Fruit fly (Drosophila melanogaster) whole organism, embryonic: Measurements from ENCODE around the gene CG46397.

Source experiments
- Aef1 ChIP-seq: fragments of 200-800 bp; sonication (Bioruptor generic); IDR thresholded peaks from 3 replicates; pipeline ENCODE4 v1.3.6; 2022; ENCODE audit warnings: missing biosample characterization, missing genetic modification characterization
- CG10366 ChIP-seq: fragments of 200-800 bp; sonication (Bioruptor generic); IDR thresholded peaks from 2 replicates; pipeline ENCODE4 v1.3.6; 2022; ENCODE audit warnings: missing biosample characterization, missing genetic modification characterization
- CG10431 ChIP-seq: fragments of 200-800 bp; sonication (Bioruptor generic); optimal IDR thresholded peaks from 3 replicates; lab custom pipeline; 2018; ENCODE audit warnings: missing biosample characterization, mild to moderate bottlenecking, missing genetic modification characterization
- CG10543 ChIP-seq: fragments of 200-800 bp; sonication (Bioruptor generic); optimal IDR thresholded peaks from 3 replicates; lab custom pipeline; 2017; ENCODE audit warnings: missing biosample characterization, mild to moderate bottlenecking, missing genetic modification characterization, moderate library complexity
- CG10979 ChIP-seq: fragments of 200-800 bp; sonication (Bioruptor generic); optimal IDR thresholded peaks from 2 replicates; lab custom pipeline; 2018; ENCODE audit warnings: missing biosample characterization, mild to moderate bottlenecking, missing genetic modification characterization, moderate library complexity
- CG11398 ChIP-seq: fragments of 200-800 bp; sonication (Bioruptor generic); optimal IDR thresholded peaks from 2 replicates; lab custom pipeline; 2016; ENCODE audit warnings: missing biosample characterization, missing genetic modification characterization
- CG12236 ChIP-seq: fragments of 200-800 bp; sonication (Bioruptor generic); optimal IDR thresholded peaks from 2 replicates; lab custom pipeline; 2016; ENCODE audit warnings: missing biosample characterization, missing genetic modification characterization
- CG1233 ChIP-seq: fragments of 200-800 bp; sonication (Bioruptor generic); optimal IDR thresholded peaks from 4 replicates; lab custom pipeline; 2018; ENCODE audit warnings: missing biosample characterization, mild to moderate bottlenecking, missing genetic modification characterization
- CG13775 ChIP-seq: fragments of 200-800 bp; sonication (Bioruptor generic); optimal IDR thresholded peaks from 3 replicates; lab custom pipeline; 2017; ENCODE audit warnings: missing biosample characterization, mild to moderate bottlenecking, missing genetic modification characterization
- CG14710 ChIP-seq: fragments of 200-800 bp; sonication (Bioruptor generic); optimal IDR thresholded peaks from 3 replicates; lab custom pipeline; 2019; ENCODE audit warnings: missing biosample characterization, mild to moderate bottlenecking, missing genetic modification characterization, moderate library complexity
- CG15514 ChIP-seq: fragments of 200-800 bp; sonication (Bioruptor generic); optimal IDR thresholded peaks from 3 replicates; lab custom pipeline; 2017; ENCODE audit warnings: missing biosample characterization, missing genetic modification characterization, mild to moderate bottlenecking, moderate library complexity, missing genetic modification reagents
- CG15601 ChIP-seq: fragments of 200-800 bp; sonication (Bioruptor generic); optimal IDR thresholded peaks from 3 replicates; lab custom pipeline; 2019; ENCODE audit warnings: missing biosample characterization, mild to moderate bottlenecking, missing genetic modification characterization, moderate library complexity
- CG3407 ChIP-seq: fragments of 200-800 bp; sonication (Bioruptor generic); optimal IDR thresholded peaks from 2 replicates; lab custom pipeline; 2018; ENCODE audit warnings: missing biosample characterization, mild to moderate bottlenecking, missing genetic modification characterization
- CG4730 ChIP-seq: fragments of 200-800 bp; sonication (Bioruptor generic); IDR thresholded peaks from 2 replicates; pipeline ENCODE4 v1.3.6; 2022; ENCODE audit warnings: missing biosample characterization, missing genetic modification characterization
- CG4820 ChIP-seq: fragments of 200-800 bp; sonication (Bioruptor generic); optimal IDR thresholded peaks from 3 replicates; lab custom pipeline; 2016; ENCODE audit warnings: missing biosample characterization, missing genetic modification characterization
- CG6254 ChIP-seq: fragments of 200-800 bp; sonication (Bioruptor generic); optimal IDR thresholded peaks from 3 replicates; lab custom pipeline; 2017; ENCODE audit warnings: mild to moderate bottlenecking, missing biosample characterization, missing genetic modification reagents, missing genetic modification characterization
- CG6791 ChIP-seq: fragments of 200-800 bp; sonication (Bioruptor generic); IDR thresholded peaks from 3 replicates; pipeline ENCODE4 v1.3.6; 2022; ENCODE audit warnings: missing biosample characterization, missing genetic modification characterization; ENCODE audit not compliant: partially characterized antibody
- CG7745 ChIP-seq: fragments of 200-800 bp; sonication (Bioruptor generic); optimal IDR thresholded peaks from 2 replicates; lab custom pipeline; 2018; ENCODE audit warnings: missing biosample characterization, mild to moderate bottlenecking, missing genetic modification characterization, moderate library complexity
- CG8281 ChIP-seq: fragments of 200-800 bp; sonication (Bioruptor generic); optimal IDR thresholded peaks from 2 replicates; lab custom pipeline; 2018; ENCODE audit warnings: missing biosample characterization, mild to moderate bottlenecking, missing genetic modification characterization, moderate library complexity
- CG8765 ChIP-seq: fragments of 200-800 bp; sonication (Bioruptor generic); IDR thresholded peaks from 2 replicates; pipeline ENCODE4 v1.3.6; 2022; ENCODE audit warnings: missing biosample characterization, missing genetic modification characterization
- CG9437 ChIP-seq: fragments of 200-800 bp; sonication (Bioruptor generic); optimal IDR thresholded peaks from 2 replicates; lab custom pipeline; 2018; ENCODE audit warnings: missing biosample characterization, mild to moderate bottlenecking, missing genetic modification characterization
- Dll ChIP-seq: fragments of 200-800 bp; sonication (Bioruptor generic); IDR thresholded peaks from 4 replicates; pipeline ENCODE4 v1.3.6; 2022; ENCODE audit warnings: missing biosample characterization, missing genetic modification characterization; ENCODE audit not compliant: partially characterized antibody
- Ets65A ChIP-seq: fragments of 200-800 bp; sonication (Bioruptor generic); peaks from one replicate; lab custom pipeline; 2016; ENCODE audit warnings: missing biosample characterization, missing genetic modification characterization
- Hmx ChIP-seq: fragments of 200-800 bp; sonication (Bioruptor generic); optimal IDR thresholded peaks from 2 replicates; lab custom pipeline; 2016; ENCODE audit warnings: missing biosample characterization, missing genetic modification characterization
- MTF-1 ChIP-seq: fragments of 200-800 bp; sonication (Bioruptor generic); optimal IDR thresholded peaks from 2 replicates; lab custom pipeline; 2018; ENCODE audit warnings: missing biosample characterization, mild to moderate bottlenecking, missing genetic modification characterization, borderline replicate concordance
- Med ChIP-seq: fragments of 200-800 bp; sonication (Bioruptor generic); peaks from one replicate; lab custom pipeline; 2016; ENCODE audit warnings: missing biosample characterization, missing genetic modification characterization, mild to moderate bottlenecking, inconsistent platforms, moderate library complexity
- Oaz ChIP-seq: fragments of 200-800 bp; sonication (Bioruptor generic); IDR thresholded peaks from 2 replicates; pipeline ENCODE4 v1.3.6; 2022; ENCODE audit warnings: missing biosample characterization, missing genetic modification characterization
- Pdp1 ChIP-seq, 2 experiments: fragments of 200-800 bp; sonication (Bioruptor generic); optimal IDR thresholded peaks; 3 replicates each; lab custom pipeline; 2016; ENCODE audit warnings: missing biosample characterization in 2 of 2, missing genetic modification characterization in 2 of 2, mild to moderate bottlenecking in 1 of 2, moderate library complexity in 1 of 2
- Rfx ChIP-seq: fragments of 200-800 bp; sonication (Bioruptor generic); IDR thresholded peaks from 2 replicates; pipeline ENCODE4 v1.3.6; 2022; ENCODE audit warnings: missing biosample characterization, missing genetic modification characterization
- Scr ChIP-seq: fragments of 200-800 bp; sonication (Bioruptor generic); IDR thresholded peaks from 2 replicates; pipeline ENCODE4 v1.3.6; 2022; ENCODE audit warnings: missing biosample characterization, missing genetic modification characterization; ENCODE audit not compliant: partially characterized antibody
- Vsx1 ChIP-seq: fragments of 200-800 bp; sonication (Bioruptor generic); optimal IDR thresholded peaks from 2 replicates; lab custom pipeline; 2017; ENCODE audit warnings: missing biosample characterization, mild to moderate bottlenecking, missing genetic modification characterization, missing genetic modification reagents
- Xbp1 ChIP-seq: fragments of 200-800 bp; sonication (Bioruptor generic); optimal IDR thresholded peaks from 3 replicates; lab custom pipeline; 2016; ENCODE audit warnings: missing biosample characterization, mild to moderate bottlenecking, missing genetic modification characterization
- Xrp1 ChIP-seq: fragments of 200-800 bp; sonication (Bioruptor generic); IDR thresholded peaks from 2 replicates; pipeline ENCODE4 v1.3.6; 2022; ENCODE audit warnings: missing biosample characterization, missing genetic modification characterization
- ac ChIP-seq: fragments of 200-800 bp; sonication (Bioruptor generic); optimal IDR thresholded peaks from 3 replicates; lab custom pipeline; 2017; ENCODE audit warnings: missing biosample characterization, mild to moderate bottlenecking, missing genetic modification characterization
- cg ChIP-seq: fragments of 200-800 bp; sonication (Bioruptor generic); optimal IDR thresholded peaks from 3 replicates; lab custom pipeline; 2019; ENCODE audit warnings: missing biosample characterization, mild to moderate bottlenecking, missing genetic modification characterization, moderate library complexity
- chm ChIP-seq: fragments of 200-800 bp; sonication (Bioruptor generic); IDR thresholded peaks from 2 replicates; pipeline ENCODE4 v1.3.6; 2022; ENCODE audit warnings: missing biosample characterization, missing genetic modification characterization
- fd96Cb ChIP-seq: fragments of 200-800 bp; sonication (Bioruptor generic); optimal IDR thresholded peaks from 2 replicates; lab custom pipeline; 2018; ENCODE audit warnings: missing biosample characterization, mild to moderate bottlenecking, missing genetic modification characterization, moderate library complexity
- fu2 ChIP-seq: fragments of 200-800 bp; sonication (Bioruptor generic); optimal IDR thresholded peaks from 2 replicates; lab custom pipeline; 2016; ENCODE audit warnings: missing biosample characterization, missing genetic modification characterization
- gfzf ChIP-seq: fragments of 200-800 bp; sonication (Bioruptor generic); optimal IDR thresholded peaks from 2 replicates; lab custom pipeline; 2016; ENCODE audit warnings: missing biosample characterization, mild to moderate bottlenecking, missing genetic modification characterization, moderate library complexity
- gt ChIP-seq: fragments of 200-800 bp; sonication (Bioruptor generic); IDR thresholded peaks from 2 replicates; pipeline ENCODE4 v1.3.6; 2022; ENCODE audit warnings: missing biosample characterization, missing genetic modification characterization
- jigr1 ChIP-seq: fragments of 200-800 bp; sonication (Bioruptor generic); IDR thresholded peaks from 3 replicates; pipeline ENCODE4 v1.3.6; 2022; ENCODE audit warnings: missing biosample characterization, missing genetic modification characterization
- knrl ChIP-seq: fragments of 200-800 bp; sonication (Bioruptor generic); IDR thresholded peaks from 3 replicates; pipeline ENCODE4 v1.3.6; 2022; ENCODE audit warnings: missing biosample characterization, missing genetic modification characterization; ENCODE audit not compliant: partially characterized antibody
- mld ChIP-seq: fragments of 200-800 bp; sonication (Bioruptor generic); IDR thresholded peaks from 3 replicates; pipeline ENCODE4 v1.3.6; 2022; ENCODE audit warnings: missing biosample characterization, missing genetic modification characterization; ENCODE audit not compliant: partially characterized antibody
- nmo ChIP-seq: fragments of 200-800 bp; sonication (Bioruptor generic); optimal IDR thresholded peaks from 2 replicates; lab custom pipeline; 2018; ENCODE audit warnings: missing biosample characterization, mild to moderate bottlenecking, missing genetic modification characterization, moderate library complexity
- odd ChIP-seq: fragments of 200-800 bp; sonication (Bioruptor generic); optimal IDR thresholded peaks from 2 replicates; lab custom pipeline; 2017; ENCODE audit warnings: missing biosample characterization, mild to moderate bottlenecking, missing genetic modification characterization
- run ChIP-seq: fragments of 200-800 bp; sonication (Bioruptor generic); optimal IDR thresholded peaks from 3 replicates; lab custom pipeline; 2018; ENCODE audit warnings: missing biosample characterization, mild to moderate bottlenecking, missing genetic modification characterization
- sd ChIP-seq: fragments of 200-800 bp; sonication (Bioruptor generic); optimal IDR thresholded peaks from 3 replicates; lab custom pipeline; 2018; ENCODE audit warnings: missing biosample characterization, mild to moderate bottlenecking, missing genetic modification characterization, moderate library complexity
- sisA ChIP-seq: fragments of 200-800 bp; sonication (Bioruptor generic); IDR thresholded peaks from 2 replicates; pipeline ENCODE4 v1.3.6; 2022; ENCODE audit warnings: missing biosample characterization, missing genetic modification characterization
- tap ChIP-seq: fragments of 200-800 bp; optimal IDR thresholded peaks from 3 replicates; lab custom pipeline; 2019; ENCODE audit warnings: missing biosample characterization, mild to moderate bottlenecking, missing genetic modification characterization, moderate library complexity
- wek ChIP-seq: fragments of 200-800 bp; sonication (Bioruptor generic); optimal IDR thresholded peaks from 3 replicates; lab custom pipeline; 2018; ENCODE audit warnings: missing biosample characterization, mild to moderate bottlenecking, missing genetic modification characterization, moderate library complexity
- zen ChIP-seq: fragments of 200-800 bp; sonication (Bioruptor generic); optimal IDR thresholded peaks from 3 replicates; lab custom pipeline; 2018; ENCODE audit warnings: missing biosample characterization, mild to moderate bottlenecking, missing genetic modification characterization, moderate library complexity

CG46397 gene

dm6 chr2L:8943110-8943509 is 4.0 kb upstream of the CG46397 start, which contains the start of gene CG9515 (continued):
- TF ChIP-seq Rfx (GFP tag; lab: Robert Waterston, UW) (no peak), CG4820 (GFP tag; lab: Kevin White, UChicago) (no peak), Vsx1 (GFP tag; lab: Kevin White, UChicago) (no peak), chm (GFP tag; lab: Robert Waterston, UW) (no peak), CG13775 (GFP tag; lab: Kevin White, UChicago) (no peak), fd96Cb (tag; lab: Kevin White, UChicago) (no peak), Xbp1 (GFP tag; lab: Kevin White, UChicago) (no peak), CG8281 (tag; lab: Kevin White, UChicago) (no peak), CG6254 (no peak), ac (GFP tag; lab: Kevin White, UChicago) (no peak), knrl (peak; percentile 65), Aef1 (GFP tag; lab: Robert Waterston, UW) (no peak), zen (tag; lab: Kevin White, UChicago) (peak; percentile 49), CG1233 (no peak), Pdp1 (GFP tag; optimal IDR thresholded peaks at IDR 0.05; lab: Kevin White, UChicago) (peak in 1 of 2 experiments; percentile 19), CG15514 (GFP tag; lab: Kevin White, UChicago) (peak; percentile 62), Dll (GFP tag; lab: Robert Waterston, UW) (peak; percentile 86), mld (GFP tag; lab: Robert Waterston, UW) (no peak), Med (GFP tag; lab: Kevin White, UChicago) (peak; percentile 84), CG7745 (tag; lab: Kevin White, UChicago) (no peak), CG15601 (tag; lab: Kevin White, UChicago) (no peak), gt (GFP tag; lab: Robert Waterston, UW) (no peak), tap (no peak), nmo (peak; percentile 34), CG3407 (no peak), Hmx (GFP tag; lab: Kevin White, UChicago) (no peak), fu2 (no peak), sisA (no peak), CG8765 (GFP tag; lab: Robert Waterston, UW) (no peak), MTF-1 (GFP tag; lab: Kevin White, UChicago) (no peak), wek (no peak), CG11398 (GFP tag; lab: Kevin White, UChicago) (no peak), CG10543 (GFP tag; lab: Kevin White, UChicago) (no peak), CG6791 (GFP tag; lab: Robert Waterston, UW) (peak; percentile 98), Oaz (no peak), jigr1 (GFP tag; lab: Robert Waterston, UW) (no peak), CG10366 (GFP tag; lab: Robert Waterston, UW) (no peak), Xrp1 (no peak), run (tag; lab: Kevin White, UChicago) (no peak), gfzf (GFP tag; lab: Kevin White, UChicago) (peak; percentile 38), CG10979 (tag; lab: Kevin White, UChicago) (no peak), CG14710 (tag; lab: Kevin White, UChicago) (peak; percentile 45), Ets65A (GFP tag; lab: Kevin White, UChicago) (peak; percentile 83), CG12236 (GFP tag; lab: Kevin White, UChicago) (no peak), CG10431 (GFP tag; lab: Kevin White, UChicago) (no peak), CG4730 (no peak), Scr (peak; percentile 71), cg (GFP tag; lab: Kevin White, UChicago) (no peak), CG9437 (GFP tag; lab: Kevin White, UChicago) (peak; percentile 74), odd (GFP tag; lab: Kevin White, UChicago) (no peak), sd (no peak)
